Worm (Caenorhabditis elegans) whole organism, young adult: ENCODE measurements around the gene hsp-12.2.

Experiments used
- B0019.2 ChIP-seq: fragments of 200-800 bp; sonication (Bioruptor generic); conservative IDR thresholded peaks from 2 replicates; pipeline ENCODE4 v1.3.6; 2022; ENCODE audit warnings: missing genetic modification reagents, missing genetic modification characterization, missing compliant biosample characterization
- B0336.3 ChIP-seq: fragments of 200-800 bp; sonication (Bioruptor generic); IDR thresholded peaks from 2 replicates; pipeline ENCODE4 v1.3.6; 2022; ENCODE audit warnings: missing genetic modification characterization, missing compliant biosample characterization
- C06A6.2 ChIP-seq: fragments of 200-800 bp; sonication (Bioruptor generic); conservative IDR thresholded peaks from 2 replicates; pipeline ENCODE4 v1.3.6; 2022; ENCODE audit warnings: missing genetic modification characterization, missing compliant biosample characterization
- C17E4.6 ChIP-seq: fragments of 200-800 bp; sonication (Bioruptor generic); IDR thresholded peaks from 2 replicates; pipeline ENCODE4 v1.3.6; 2022; ENCODE audit warnings: missing genetic modification reagents, missing genetic modification characterization, missing compliant biosample characterization
- D2030.7 ChIP-seq: fragments of 200-800 bp; sonication (Bioruptor generic); IDR thresholded peaks from 2 replicates; pipeline ENCODE4 v1.3.6; 2022; ENCODE audit warnings: missing genetic modification reagents, missing genetic modification characterization, missing compliant biosample characterization
- F22D6.2 ChIP-seq: sonication (generic microtip); optimal IDR thresholded peaks from 2 replicates; lab custom pipeline; 2016; ENCODE audit warnings: mild to moderate bottlenecking, missing genetic modification characterization, missing compliant biosample characterization
- F33H1.4 ChIP-seq: fragments of 200-800 bp; sonication (Bioruptor generic); IDR thresholded peaks from 2 replicates; pipeline ENCODE4 v1.3.6; 2022; ENCODE audit warnings: missing genetic modification reagents, missing genetic modification characterization, missing compliant biosample characterization
- F49E8.2 ChIP-seq: sonication (generic microtip); optimal IDR thresholded peaks from 3 replicates; lab custom pipeline; 2017; ENCODE audit warnings: missing genetic modification characterization, mild to moderate bottlenecking, missing compliant biosample characterization, antibody characterized with exemption, moderate library complexity; ENCODE audit not compliant: insufficient read depth
- K11D2.4 ChIP-seq: fragments of 200-800 bp; sonication (Bioruptor generic); IDR thresholded peaks from 2 replicates; pipeline ENCODE4 v1.3.6; 2022; ENCODE audit warnings: missing genetic modification reagents, missing genetic modification characterization, missing compliant biosample characterization
- T07F8.4 ChIP-seq: sonication (generic microtip); optimal IDR thresholded peaks from 2 replicates; lab custom pipeline; 2016; ENCODE audit warnings: mild to moderate bottlenecking, missing genetic modification characterization, moderate library complexity, missing compliant biosample characterization
- Y53G8AR.9 ChIP-seq: fragments of 200-800 bp; sonication (Bioruptor generic); conservative IDR thresholded peaks from 2 replicates; pipeline ENCODE4 v1.3.6; 2022; ENCODE audit warnings: missing genetic modification reagents, missing genetic modification characterization, missing compliant biosample characterization
- Y56A3A.18 ChIP-seq: fragments of 200-800 bp; sonication (Bioruptor generic); IDR thresholded peaks from 2 replicates; pipeline ENCODE4 v1.3.6; 2022; ENCODE audit warnings: missing genetic modification reagents, missing genetic modification characterization, missing compliant biosample characterization
- ZK185.1 ChIP-seq: sonication (generic microtip); optimal IDR thresholded peaks from 2 replicates; lab custom pipeline; 2016; ENCODE audit warnings: mild to moderate bottlenecking, missing genetic modification characterization, missing compliant biosample characterization; ENCODE audit not compliant: poor library complexity, severe bottlenecking
- atf-7 ChIP-seq: sonication (generic microtip); optimal IDR thresholded peaks from 2 replicates; lab custom pipeline; 2017; ENCODE audit warnings: mild to moderate bottlenecking, missing genetic modification characterization, missing compliant biosample characterization
- athp-1 ChIP-seq: sonication (generic microtip); optimal IDR thresholded peaks from 2 replicates; lab custom pipeline; 2017; ENCODE audit warnings: mild to moderate bottlenecking, missing genetic modification characterization, missing compliant biosample characterization
- attf-3 ChIP-seq: fragments of 200-800 bp; sonication (Bioruptor generic); conservative IDR thresholded peaks from 2 replicates; pipeline ENCODE4 v1.3.6; 2022; ENCODE audit warnings: missing genetic modification reagents, missing genetic modification characterization, missing compliant biosample characterization
- attf-5 ChIP-seq: fragments of 200-800 bp; sonication (Bioruptor generic); optimal IDR thresholded peaks from 2 replicates; lab custom pipeline; 2018; ENCODE audit warnings: mild to moderate bottlenecking, missing genetic modification characterization, missing compliant biosample characterization
- ccch-3 ChIP-seq: fragments of 200-800 bp; sonication (Bioruptor generic); optimal IDR thresholded peaks from 2 replicates; lab custom pipeline; 2018; ENCODE audit warnings: mild to moderate bottlenecking, missing genetic modification characterization, missing compliant biosample characterization
- ceh-100 ChIP-seq: fragments of 200-800 bp; sonication (Bioruptor generic); IDR thresholded peaks from 2 replicates; pipeline ENCODE4 v1.3.6; 2022; ENCODE audit warnings: missing genetic modification reagents, missing genetic modification characterization, missing compliant biosample characterization
- ceh-27 ChIP-seq: fragments of 200-800 bp; sonication (Bioruptor generic); optimal IDR thresholded peaks from 2 replicates; lab custom pipeline; 2018; ENCODE audit warnings: mild to moderate bottlenecking, missing genetic modification characterization, moderate library complexity, missing compliant biosample characterization
- chd-7 ChIP-seq: sonication (generic microtip); optimal IDR thresholded peaks from 2 replicates; lab custom pipeline; 2016; ENCODE audit warnings: mild to moderate bottlenecking, missing genetic modification characterization, moderate library complexity, missing compliant biosample characterization
- dpl-1 ChIP-seq: fragments of 150-350 bp; optimal IDR thresholded peaks from 2 replicates; lab custom pipeline; 2014; ENCODE audit warnings: missing biosample characterization, missing genetic modification reagents, missing genetic modification characterization
- efl-1 ChIP-seq: fragments of 150-350 bp; optimal IDR thresholded peaks from 2 replicates; lab custom pipeline; 2014; ENCODE audit warnings: missing biosample characterization, missing genetic modification reagents, missing genetic modification characterization
- ekl-4 ChIP-seq: fragments of 200-800 bp; sonication (Bioruptor generic); IDR thresholded peaks from 2 replicates; pipeline ENCODE4 v1.3.6; 2022; ENCODE audit warnings: missing genetic modification reagents, missing genetic modification characterization, missing compliant biosample characterization
- lin-35 ChIP-seq, 3 experiments: fragments of 150-350 bp in 2 of 3; sonication (generic microtip) in 1 of 3; optimal IDR thresholded peaks; 2 replicates each; lab custom pipeline; 2014 to 2018; ENCODE audit warnings: missing biosample characterization in 3 of 3, missing genetic modification characterization in 3 of 3, missing genetic modification reagents in 3 of 3
- lin-40 ChIP-seq: sonication (generic microtip); optimal IDR thresholded peaks from 2 replicates; lab custom pipeline; 2016; ENCODE audit warnings: missing genetic modification characterization, mild to moderate bottlenecking, missing compliant biosample characterization, missing genotype, missing genetic modification reagents
- lir-1 ChIP-seq: fragments of 200-800 bp; sonication (Bioruptor generic); conservative IDR thresholded peaks from 2 replicates; pipeline ENCODE4 v1.3.6; 2022; ENCODE audit warnings: missing genetic modification reagents, missing genetic modification characterization, missing compliant biosample characterization
- lsl-1 ChIP-seq: fragments of 200-800 bp; sonication (Bioruptor generic); optimal IDR thresholded peaks from 2 replicates; lab custom pipeline; 2018; ENCODE audit warnings: mild to moderate bottlenecking, missing genetic modification characterization, moderate library complexity, missing compliant biosample characterization
- madf-10 ChIP-seq: sonication (generic microtip); optimal IDR thresholded peaks from 2 replicates; lab custom pipeline; 2016; ENCODE audit warnings: mild to moderate bottlenecking, missing genetic modification characterization, missing compliant biosample characterization
- madf-3 ChIP-seq: fragments of 200-800 bp; sonication (Bioruptor generic); IDR thresholded peaks from 2 replicates; pipeline ENCODE4 v1.3.6; 2022; ENCODE audit warnings: missing genetic modification reagents, missing genetic modification characterization, missing compliant biosample characterization
- mcd-1 ChIP-seq: fragments of 200-800 bp; sonication (Bioruptor generic); IDR thresholded peaks from 2 replicates; pipeline ENCODE4 v1.3.6; 2022; ENCODE audit warnings: missing genetic modification reagents, missing genetic modification characterization, missing compliant biosample characterization
- nfyb-1 ChIP-seq: fragments of 200-800 bp; sonication (Bioruptor generic); IDR thresholded peaks from 2 replicates; pipeline ENCODE4 v1.3.6; 2022; ENCODE audit warnings: missing genetic modification reagents, missing genetic modification characterization, missing compliant biosample characterization
- nhr-120 ChIP-seq: fragments of 200-800 bp; sonication (Bioruptor generic); IDR thresholded peaks from 2 replicates; pipeline ENCODE4 v1.3.6; 2022; ENCODE audit warnings: missing genetic modification characterization, missing compliant biosample characterization
- nhr-27 ChIP-seq: fragments of 200-800 bp; sonication (Bioruptor generic); optimal IDR thresholded peaks from 2 replicates; lab custom pipeline; 2018; ENCODE audit warnings: mild to moderate bottlenecking, missing genetic modification characterization, moderate library complexity, missing compliant biosample characterization
- nhr-80 ChIP-seq: sonication (generic microtip); optimal IDR thresholded peaks from 2 replicates; lab custom pipeline; 2016; ENCODE audit warnings: missing genetic modification characterization, missing compliant biosample characterization
- pha-4 ChIP-seq: fragments of 150-350 bp; sonication (generic microtip); optimal IDR thresholded peaks from 2 replicates; lab custom pipeline; 2014; ENCODE audit warnings: missing biosample characterization, missing genetic modification reagents, missing genetic modification characterization
- rcor-1 ChIP-seq: fragments of 200-800 bp; sonication (Bioruptor generic); IDR thresholded peaks from 2 replicates; pipeline ENCODE4 v1.3.6; 2022; ENCODE audit warnings: missing genetic modification reagents, missing genetic modification characterization, missing compliant biosample characterization
- snpc-1.1 ChIP-seq: sonication (generic microtip); optimal IDR thresholded peaks from 2 replicates; lab custom pipeline; 2017; ENCODE audit warnings: missing genetic modification characterization, mild to moderate bottlenecking, missing compliant biosample characterization, antibody characterized with exemption, moderate library complexity, missing genotype, missing genetic modification reagents; ENCODE audit not compliant: insufficient read depth
- snpc-1.3 ChIP-seq: sonication (generic microtip); optimal IDR thresholded peaks from 2 replicates; lab custom pipeline; 2017; ENCODE audit warnings: missing genetic modification characterization, mild to moderate bottlenecking, missing compliant biosample characterization, antibody characterized with exemption, moderate library complexity, missing genotype, missing genetic modification reagents; ENCODE audit not compliant: insufficient read depth
- tbp1 ChIP-seq: fragments of 200-800 bp; sonication (Bioruptor generic); optimal IDR thresholded peaks from 2 replicates; lab custom pipeline; 2018; ENCODE audit warnings: mild to moderate bottlenecking, missing genetic modification characterization, missing compliant biosample characterization
- zfh-2 ChIP-seq: fragments of 200-800 bp; sonication (Bioruptor generic); conservative IDR thresholded peaks from 2 replicates; pipeline ENCODE4 v1.3.6; 2022; ENCODE audit warnings: missing genetic modification reagents, missing genetic modification characterization, missing compliant biosample characterization
- zim-3 ChIP-seq: sonication (generic microtip); optimal IDR thresholded peaks from 2 replicates; lab custom pipeline; 2017; ENCODE audit warnings: mild to moderate bottlenecking, missing genetic modification characterization, moderate library complexity, missing compliant biosample characterization
- ztf-18 ChIP-seq: sonication (generic microtip); optimal IDR thresholded peaks from 2 replicates; lab custom pipeline; 2016; ENCODE audit warnings: missing genotype, mild to moderate bottlenecking, missing genetic modification characterization, missing compliant biosample characterization
- ztf-26 ChIP-seq: sonication (generic microtip); optimal IDR thresholded peaks from 2 replicates; lab custom pipeline; 2017; ENCODE audit warnings: missing genetic modification characterization, missing compliant biosample characterization
- ztf-28 ChIP-seq: fragments of 200-800 bp; sonication (Bioruptor generic); IDR thresholded peaks from 2 replicates; pipeline ENCODE4 v1.3.6; 2022; ENCODE audit warnings: missing genetic modification reagents, missing genetic modification characterization, missing compliant biosample characterization

hsp-12.2 gene

DNA sequence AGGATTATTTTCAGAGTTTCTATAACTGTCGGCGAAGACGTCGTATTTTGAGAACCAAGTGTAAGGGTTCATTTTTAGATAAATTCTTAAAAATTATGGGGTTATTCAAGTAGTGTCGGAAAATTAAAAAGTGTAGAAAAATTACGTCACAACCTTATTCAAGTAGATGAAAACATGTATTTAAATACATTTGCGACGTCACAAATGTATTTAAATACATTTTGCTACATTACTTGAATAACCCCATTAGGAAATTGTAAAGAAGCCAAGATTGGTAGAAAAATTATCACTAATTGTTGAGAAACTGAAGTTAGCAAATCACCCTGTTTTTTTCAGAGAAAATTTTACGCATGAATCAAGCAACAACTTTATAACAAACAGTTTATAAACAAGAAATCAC, 8.7 kb upstream of the hsp-12.2 start (continued):
- no peak for TF ChIP-seq atf-7
- peak; percentile 57 for TF ChIP-seq F33H1.4 (GFP tag; lab: Robert Waterston, UW)
- no peak for TF ChIP-seq ztf-28 (GFP tag; lab: Robert Waterston, UW)
- peak; percentile 31; the same call in 1 of the 2 replicates for TF ChIP-seq C17E4.6 (GFP tag; lab: Robert Waterston, UW)
- TF ChIP-seq madf-3 (GFP tag; lab: Robert Waterston, UW) = peak; percentile 74; the same call in 1 of the 2 replicates
- TF ChIP-seq ztf-18 (tag; lab: Kevin White, UChicago) = peak; percentile 8
- TF ChIP-seq K11D2.4 = no peak
- TF ChIP-seq rcor-1 (GFP tag; lab: Robert Waterston, UW) = peak; percentile 68; the same call in 1 of the 2 replicates
- TF ChIP-seq F49E8.2 (tag; lab: Kevin White, UChicago) = peak; percentile 67
- peak; percentile 20; the same call in 1 of the 2 replicates for TF ChIP-seq ceh-100 (GFP tag; lab: Robert Waterston, UW)
- TF ChIP-seq ZK185.1 = no peak

DNA sequence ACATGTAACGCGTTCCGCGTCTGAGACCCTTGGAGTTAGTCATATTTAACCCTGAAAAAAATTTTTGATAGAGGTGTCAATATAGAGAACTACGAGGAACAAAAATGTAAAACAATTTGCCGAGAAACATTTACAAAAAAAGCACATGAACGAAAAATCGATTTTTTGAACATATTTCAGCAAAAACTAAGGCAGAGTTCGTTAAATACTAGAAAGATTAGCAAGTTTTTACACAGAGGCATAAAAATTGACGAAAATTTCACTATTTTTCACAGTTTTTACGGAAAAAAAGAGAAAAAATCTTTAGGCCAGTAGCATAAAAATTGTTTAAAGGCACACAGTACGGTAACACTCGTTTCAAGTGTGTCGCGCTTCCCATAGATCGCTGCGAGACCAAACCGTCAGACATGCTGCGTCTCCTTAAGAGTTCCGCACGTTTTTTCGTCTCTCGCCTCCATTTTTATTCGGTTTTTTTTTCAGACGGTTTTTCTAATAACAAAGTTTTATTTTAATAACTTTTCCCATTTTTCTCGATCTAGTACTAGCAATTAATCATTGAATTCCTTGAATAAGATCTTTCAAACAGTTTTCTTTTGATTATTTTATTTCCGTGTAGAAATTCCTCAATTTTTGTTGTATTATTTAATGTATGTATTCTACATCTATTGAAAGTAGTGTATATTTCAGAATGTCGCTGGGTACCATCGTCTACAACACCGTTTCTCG, 7.5 kb upstream of the hsp-12.2 start, which contains the start of the genes rpl-21 and C14B9.10:
Gene rpl-21, minus strand, starts transcription at position 51 of the 726 bp plus-strand sequence.
Gene C14B9.10, plus strand, starts transcription at position 676 of the 726 bp plus-strand sequence.
- TF ChIP-seq ekl-4 (peak; percentile 66; the same call in 1 of the 2 replicates), athp-1 (tag; lab: Kevin White, UChicago) (peak; percentile 35), attf-3 (GFP tag; lab: Robert Waterston, UW) (peak; percentile 70), ceh-100 (GFP tag; lab: Robert Waterston, UW) (peak; percentile 52; the same call in 1 of the 2 replicates), Y56A3A.18 (GFP tag; lab: Robert Waterston, UW) (no peak), Y53G8AR.9 (GFP tag; lab: Robert Waterston, UW) (peak; percentile 52; the same call in 1 of the 2 replicates), B0336.3 (peak; percentile 63), nhr-120 (no peak), nfyb-1 (GFP tag; lab: Robert Waterston, UW) (peak; percentile 74), nhr-80 (peak; percentile 36), madf-10 (tag; lab: Kevin White, UChicago) (peak; percentile 26), C06A6.2 (no peak), F22D6.2 (tag; lab: Kevin White, UChicago) (no peak), attf-5 (GFP tag; lab: Kevin White, UChicago) (peak; percentile 76), madf-3 (GFP tag; lab: Robert Waterston, UW) (peak; percentile 89), lir-1 (peak; percentile 20; the same call in 1 of the 2 replicates), chd-7 (tag; lab: Kevin White, UChicago) (no peak), efl-1 (peak; percentile 55), B0019.2 (GFP tag; lab: Robert Waterston, UW) (0 out of 2 replicates have a peak, but pooled peaks have one; percentile 4), pha-4 (peak; percentile 76), lsl-1 (GFP tag; lab: Kevin White, UChicago) (peak; percentile 96), ztf-28 (GFP tag; lab: Robert Waterston, UW) (0 out of 2 replicates have a peak, but pooled peaks have one; percentile 22), ccch-3 (GFP tag; lab: Kevin White, UChicago) (no peak), lin-35 (GFP tag; optimal IDR thresholded peaks at IDR 0.05; lab: Kevin White, UChicago) (peak in 1 of 3 experiments; percentile 67), zfh-2 (no peak), dpl-1 (GFP tag; lab: Kevin White, UChicago) (peak; percentile 30), T07F8.4 (tag; lab: Kevin White, UChicago) (no peak), ceh-27 (peak; percentile 79), lin-40 (peak; percentile 46), snpc-1.1 (tag; lab: Kevin White, UChicago) (peak; percentile 60), mcd-1 (GFP tag; lab: Robert Waterston, UW) (peak; percentile 80), nhr-27 (tag; lab: Kevin White, UChicago) (no peak), zim-3 (tag; lab: Kevin White, UChicago) (no peak), snpc-1.3 (peak; percentile 93), ztf-26 (tag; lab: Kevin White, UChicago) (no peak), D2030.7 (GFP tag; lab: Robert Waterston, UW) (peak; percentile 78), tbp1 (GFP tag; lab: Kevin White, UChicago) (peak; percentile 71)
